Worm (Caenorhabditis elegans) whole organism, L4 larva: ENCODE data around the gene T19B10.2.

Experiments
- D1046.2 ChIP-seq: fragments of 200-800 bp; sonication (Bioruptor generic); IDR thresholded peaks from 2 replicates; pipeline ENCODE4 v1.3.6; 2022; ENCODE audit warnings: missing genetic modification characterization, missing compliant biosample characterization
- F10B5.3 ChIP-seq: sonication (generic microtip); optimal IDR thresholded peaks from 2 replicates; lab custom pipeline; 2016; ENCODE audit warnings: mild to moderate bottlenecking, missing genetic modification characterization, missing compliant biosample characterization
- F37D6.2 ChIP-seq: sonication (generic microtip); optimal IDR thresholded peaks from 2 replicates; lab custom pipeline; 2016; ENCODE audit warnings: mild to moderate bottlenecking, missing genetic modification characterization, missing compliant biosample characterization
- R02D3.7 ChIP-seq: fragments of 150-350 bp; sonication (generic microtip); optimal IDR thresholded peaks from 3 replicates; lab custom pipeline; 2014; ENCODE audit warnings: missing biosample characterization, missing genetic modification characterization
- T26A8.4 ChIP-seq: fragments of 200-800 bp; sonication (Bioruptor generic); IDR thresholded peaks from 2 replicates; pipeline ENCODE4 v1.3.6; 2022; ENCODE audit warnings: missing genetic modification characterization, missing compliant biosample characterization
- Y105C5A.15 ChIP-seq: fragments of 200-800 bp; sonication (Bioruptor generic); IDR thresholded peaks from 2 replicates; pipeline ENCODE4 v1.3.6; 2022; ENCODE audit warnings: missing genetic modification characterization, missing compliant biosample characterization
- aly-2 ChIP-seq: sonication (generic microtip); optimal IDR thresholded peaks from 2 replicates; lab custom pipeline; 2018; ENCODE audit warnings: missing biosample characterization, missing genetic modification characterization
- ama-1 ChIP-seq: fragments of 150-350 bp; optimal IDR thresholded peaks from 2 replicates; lab custom pipeline; 2014; ENCODE audit warnings: inconsistent platforms, mixed read lengths
- ceh-32 ChIP-seq: sonication (generic microtip); optimal IDR thresholded peaks from 2 replicates; lab custom pipeline; 2016; ENCODE audit warnings: mild to moderate bottlenecking, missing genetic modification characterization, missing compliant biosample characterization; ENCODE audit not compliant: poor library complexity
- ceh-44 ChIP-seq: fragments of 200-800 bp; sonication (Bioruptor generic); IDR thresholded peaks from 2 replicates; pipeline ENCODE4 v1.3.6; 2022; ENCODE audit warnings: missing genetic modification reagents, missing genetic modification characterization, missing compliant biosample characterization
- ctbp-1 ChIP-seq: fragments of 200-800 bp; sonication (Bioruptor generic); IDR thresholded peaks from 2 replicates; pipeline ENCODE4 v1.3.6; 2022; ENCODE audit warnings: missing genetic modification reagents, missing genetic modification characterization, missing compliant biosample characterization
- daf-12 ChIP-seq: fragments of 150-350 bp; optimal IDR thresholded peaks from 2 replicates; lab custom pipeline; 2014; ENCODE audit warnings: missing biosample characterization, missing genetic modification reagents, missing genetic modification characterization
- dmd-9 ChIP-seq: fragments of 200-800 bp; sonication (Bioruptor generic); IDR thresholded peaks from 2 replicates; pipeline ENCODE4 v1.3.6; 2022; ENCODE audit warnings: missing genetic modification reagents, missing genetic modification characterization, missing compliant biosample characterization
- egl-27 ChIP-seq: sonication (generic microtip); optimal IDR thresholded peaks from 3 replicates; lab custom pipeline; 2017; ENCODE audit warnings: missing biosample characterization, missing genetic modification reagents, missing genetic modification characterization
- gei-8 ChIP-seq: fragments of 200-800 bp; sonication (Bioruptor generic); optimal IDR thresholded peaks from 2 replicates; lab custom pipeline; 2018; ENCODE audit warnings: mild to moderate bottlenecking, missing genetic modification characterization, missing compliant biosample characterization
- hlh-30 ChIP-seq: sonication (generic microtip); optimal IDR thresholded peaks from 2 replicates; lab custom pipeline; 2017; ENCODE audit warnings: antibody characterized with exemption, mild to moderate bottlenecking, missing genetic modification characterization, missing compliant biosample characterization; ENCODE audit not compliant: insufficient read depth
- hmg-1.1 ChIP-seq: fragments of 200-800 bp; sonication (Bioruptor generic); IDR thresholded peaks from 2 replicates; pipeline ENCODE4 v1.3.6; 2022; ENCODE audit warnings: missing genetic modification reagents, missing genetic modification characterization, missing compliant biosample characterization
- lim-7 ChIP-seq: fragments of 200-800 bp; sonication (Bioruptor generic); IDR thresholded peaks from 2 replicates; pipeline ENCODE4 v1.3.6; 2022; ENCODE audit warnings: missing genetic modification characterization, missing compliant biosample characterization
- lin-29 ChIP-seq: fragments of 200-800 bp; sonication (Bioruptor generic); IDR thresholded peaks from 2 replicates; pipeline ENCODE4 v1.3.6; 2022; ENCODE audit warnings: missing genetic modification reagents, missing genetic modification characterization, missing compliant biosample characterization
- lir-3 ChIP-seq: sonication (generic microtip); optimal IDR thresholded peaks from 2 replicates; lab custom pipeline; 2016; ENCODE audit warnings: mild to moderate bottlenecking, missing genetic modification characterization, missing compliant biosample characterization
- madf-5 ChIP-seq, 2 experiments: fragments of 200-800 bp; sonication (Bioruptor generic); IDR thresholded peaks; 2 replicates each; pipeline ENCODE4 v1.3.6; 2022; ENCODE audit warnings: missing compliant biosample characterization in 2 of 2, missing genetic modification characterization in 2 of 2
- madf-9 ChIP-seq: fragments of 200-800 bp; sonication (Bioruptor generic); conservative IDR thresholded peaks from 2 replicates; pipeline ENCODE4 v1.3.6; 2022; ENCODE audit warnings: missing genetic modification reagents, missing genetic modification characterization, missing compliant biosample characterization
- mdl-1 ChIP-seq, 2 experiments: fragments of 150-350 bp in 1 of 2; sonication (generic microtip) in 1 of 2; optimal IDR thresholded peaks; 2 replicates each; lab custom pipeline; 2014 to 2017; ENCODE audit warnings: missing biosample characterization in 2 of 2, missing genetic modification characterization in 2 of 2
- mdt-29 ChIP-seq: fragments of 200-800 bp; sonication (Bioruptor generic); IDR thresholded peaks from 2 replicates; pipeline ENCODE4 v1.3.6; 2022; ENCODE audit warnings: missing genetic modification reagents, missing genetic modification characterization, missing compliant biosample characterization
- mes-2 ChIP-seq: sonication (generic microtip); optimal IDR thresholded peaks from 2 replicates; lab custom pipeline; 2016; ENCODE audit warnings: missing genotype, mild to moderate bottlenecking, missing genetic modification characterization, missing compliant biosample characterization; ENCODE audit not compliant: poor library complexity, severe bottlenecking
- mxl-2 ChIP-seq: fragments of 200-800 bp; sonication (Bioruptor generic); conservative IDR thresholded peaks from 2 replicates; pipeline ENCODE4 v1.3.6; 2022; ENCODE audit warnings: missing genetic modification reagents, missing genetic modification characterization, missing compliant biosample characterization
- nhr-10 ChIP-seq: fragments of 150-350 bp; optimal IDR thresholded peaks from 2 replicates; lab custom pipeline; 2014; ENCODE audit warnings: missing biosample characterization, missing genetic modification characterization
- nhr-102 ChIP-seq: sonication (generic microtip); optimal IDR thresholded peaks from 2 replicates; lab custom pipeline; 2016; ENCODE audit warnings: mild to moderate bottlenecking, missing genetic modification characterization, moderate library complexity, missing compliant biosample characterization
- nhr-11 ChIP-seq: fragments of 150-350 bp; optimal IDR thresholded peaks from 2 replicates; lab custom pipeline; 2014; ENCODE audit warnings: missing biosample characterization, missing genetic modification characterization
- nhr-111 ChIP-seq: fragments of 200-800 bp; sonication (Bioruptor generic); optimal IDR thresholded peaks from 2 replicates; lab custom pipeline; 2018; ENCODE audit warnings: mild to moderate bottlenecking, missing genetic modification characterization, missing compliant biosample characterization
- nhr-237 ChIP-seq: sonication (generic microtip); optimal IDR thresholded peaks from 2 replicates; lab custom pipeline; 2017; ENCODE audit warnings: missing biosample characterization, missing genetic modification characterization
- nhr-28 ChIP-seq: fragments of 150-350 bp; optimal IDR thresholded peaks from 2 replicates; lab custom pipeline; 2014; ENCODE audit warnings: missing biosample characterization, missing genetic modification characterization
- nhr-42 ChIP-seq: fragments of 200-800 bp; sonication (Bioruptor generic); IDR thresholded peaks from 2 replicates; pipeline ENCODE4 v1.3.6; 2022; ENCODE audit warnings: missing genetic modification characterization, missing compliant biosample characterization
- nhr-48 ChIP-seq: sonication (generic microtip); optimal IDR thresholded peaks from 2 replicates; lab custom pipeline; 2016; ENCODE audit warnings: mild to moderate bottlenecking, missing genetic modification characterization, missing compliant biosample characterization
- nhr-6 ChIP-seq: fragments of 150-350 bp; optimal IDR thresholded peaks from 2 replicates; lab custom pipeline; 2014; ENCODE audit warnings: missing biosample characterization, missing genetic modification characterization
- nhr-76 ChIP-seq: fragments of 150-350 bp; optimal IDR thresholded peaks from 2 replicates; lab custom pipeline; 2014; ENCODE audit warnings: missing biosample characterization, missing genetic modification characterization
- pha-4 ChIP-seq, 2 experiments: fragments of 150-350 bp in 1 of 2; fragments of 200-800 bp in 1 of 2; sonication (Bioruptor generic) in 1 of 2; IDR thresholded peaks in 1 of 2; optimal IDR thresholded peaks in 1 of 2; 2 replicates each; pipeline versions ENCODE4 v1.3.6 to Lab custom; 2014 to 2022; ENCODE audit warnings: missing genetic modification characterization in 2 of 2, missing genetic modification reagents in 2 of 2, missing biosample characterization in 1 of 2, missing compliant biosample characterization in 1 of 2
- pqm-1 ChIP-seq: sonication (generic microtip); optimal IDR thresholded peaks from 2 replicates; lab custom pipeline; 2017; ENCODE audit warnings: missing biosample characterization, missing genetic modification characterization
- rbr-2 ChIP-seq: sonication (generic microtip); optimal IDR thresholded peaks from 2 replicates; lab custom pipeline; 2016; ENCODE audit warnings: missing genotype, missing genetic modification characterization, missing compliant biosample characterization
- saeg-2 ChIP-seq: fragments of 200-800 bp; sonication (Bioruptor generic); IDR thresholded peaks from 2 replicates; pipeline ENCODE4 v1.3.6; 2022; ENCODE audit warnings: missing genetic modification reagents, missing genetic modification characterization, missing compliant biosample characterization
- sdz-12 ChIP-seq: fragments of 200-800 bp; sonication (Bioruptor generic); optimal IDR thresholded peaks from 2 replicates; lab custom pipeline; 2018; ENCODE audit warnings: mild to moderate bottlenecking, missing genetic modification characterization, missing compliant biosample characterization
- set-16 ChIP-seq: fragments of 200-800 bp; sonication (Bioruptor generic); IDR thresholded peaks from 2 replicates; pipeline ENCODE4 v1.3.6; 2022; ENCODE audit warnings: missing genetic modification reagents, missing genetic modification characterization, missing compliant biosample characterization
- skn-1 ChIP-seq: fragments of 150-350 bp; optimal IDR thresholded peaks from 2 replicates; lab custom pipeline; 2014; ENCODE audit warnings: missing biosample characterization, missing genetic modification characterization
- unc-39 ChIP-seq: sonication (generic microtip); optimal IDR thresholded peaks from 2 replicates; lab custom pipeline; 2017; ENCODE audit warnings: missing biosample characterization, missing genetic modification characterization
- unc-62 ChIP-seq, 3 experiments: fragments of 150-350 bp in 1 of 3; sonication (generic microtip); optimal IDR thresholded peaks in 2 of 3; peaks in 1 of 3; 1 replicate in 1 of 3; 2 replicates in 2 of 3; lab custom pipeline; 2014 to 2017; ENCODE audit warnings: missing biosample characterization in 3 of 3, missing genetic modification characterization in 3 of 3, missing genetic modification reagents in 3 of 3, missing genotype in 1 of 3
- zfp-2 ChIP-seq: sonication (generic microtip); optimal IDR thresholded peaks from 2 replicates; lab custom pipeline; 2016; ENCODE audit warnings: mild to moderate bottlenecking, missing genetic modification characterization, missing compliant biosample characterization
- zfp-3 ChIP-seq: fragments of 200-800 bp; sonication (Bioruptor generic); conservative IDR thresholded peaks from 2 replicates; pipeline ENCODE4 v1.3.6; 2022; ENCODE audit warnings: missing genetic modification reagents, missing genetic modification characterization, missing compliant biosample characterization
- ztf-7 ChIP-seq: fragments of 150-350 bp; optimal IDR thresholded peaks from 2 replicates; lab custom pipeline; 2014; ENCODE audit warnings: missing biosample characterization, missing genetic modification characterization

The T19B10.2 gene

ce11 chrV:11177577-11177976 lies 43.5 kb upstream of the T19B10.2 start, which contains the start of gene gpa-1:
TSS of gene gpa-1 (minus strand) at chrV:11177677.
- TF ChIP-seq mdt-29 (no peak), pqm-1 (tag; lab: Kevin White, UChicago) (no peak), hmg-1.1 (GFP tag; lab: Robert Waterston, UW) (no peak), mdl-1 (tag; optimal IDR thresholded peaks at IDR 0.05; lab: Kevin White, UChicago) (no peak), egl-27 (tag; lab: Kevin White, UChicago) (no peak), rbr-2 (tag; lab: Kevin White, UChicago) (no peak), mes-2 (tag; lab: Kevin White, UChicago) (no peak), unc-62 (GFP tag; optimal IDR thresholded peaks at IDR 0.05 in 1 of 2; lab: Kevin White, UChicago) (no peak), unc-62 (tag; optimal IDR thresholded peaks at IDR 0.05; lab: Kevin White, UChicago) (no peak), nhr-76 (tag; lab: Kevin White, UChicago) (no peak), nhr-111 (no peak), D1046.2 (no peak), nhr-48 (tag; lab: Kevin White, UChicago) (no peak), aly-2 (tag; lab: Kevin White, UChicago) (no peak), nhr-11 (no peak), zfp-2 (tag; lab: Kevin White, UChicago) (no peak), lim-7 (no peak), sdz-12 (GFP tag; lab: Kevin White, UChicago) (no peak), gei-8 (GFP tag; lab: Kevin White, UChicago) (no peak), unc-39 (tag; lab: Kevin White, UChicago) (no peak)

ce11 chrV:11180951-11181350 lies 40.2 kb upstream of the T19B10.2 start:
- no peak for TF ChIP-seq zfp-3
- TF ChIP-seq unc-39 (tag; lab: Kevin White, UChicago) = no peak
- TF ChIP-seq nhr-42 (GFP tag; lab: Robert Waterston, UW) = no peak
- no peak for TF ChIP-seq T26A8.4 (GFP tag; lab: Robert Waterston, UW)
- no peak for TF ChIP-seq ceh-32 (tag; lab: Kevin White, UChicago)
- TF ChIP-seq ceh-44 (GFP tag; lab: Robert Waterston, UW) = no peak
- no peak for TF ChIP-seq nhr-102 (tag; lab: Kevin White, UChicago)
- TF ChIP-seq F10B5.3 (tag; lab: Kevin White, UChicago) = no peak
- TF ChIP-seq lin-29 (GFP tag; lab: Robert Waterston, UW) = no peak
- no peak for TF ChIP-seq mxl-2
- no peak for TF ChIP-seq mes-2 (tag; lab: Kevin White, UChicago)
- TF ChIP-seq madf-5 (GFP tag; IDR thresholded peaks at IDR 0.05; lab: Robert Waterston, UW) = no peak
- no peak for TF ChIP-seq nhr-28 (tag; lab: Kevin White, UChicago)
- TF ChIP-seq ztf-7 (tag; lab: Kevin White, UChicago) = no peak
- TF ChIP-seq skn-1 = no peak
- no peak for TF ChIP-seq ctbp-1 (GFP tag; lab: Robert Waterston, UW)
- no peak for TF ChIP-seq nhr-6
- no peak for TF ChIP-seq R02D3.7 (tag; lab: Kevin White, UChicago)
- no peak for TF ChIP-seq nhr-237 (tag; lab: Kevin White, UChicago)
- TF ChIP-seq dmd-9 (GFP tag; lab: Robert Waterston, UW) = no peak

ce11 chrV:11182925-11183324 lies 38.2 kb upstream of the T19B10.2 start, which contains the start of gene cnc-10:
TSS of gene cnc-10 (plus strand) at chrV:11183225.
- no peak for TF ChIP-seq F37D6.2
- TF ChIP-seq saeg-2 (GFP tag; lab: Robert Waterston, UW) = no peak
- no peak for TF ChIP-seq lir-3
- TF ChIP-seq nhr-10 = no peak
- TF ChIP-seq mxl-2 = no peak
- no peak for TF ChIP-seq madf-9 (GFP tag; lab: Robert Waterston, UW)
- TF ChIP-seq egl-27 (tag; lab: Kevin White, UChicago) = no peak
- TF ChIP-seq Y105C5A.15 (GFP tag; lab: Robert Waterston, UW) = no peak
- no peak for TF ChIP-seq set-16 (GFP tag; lab: Robert Waterston, UW)
- TF ChIP-seq pha-4 (GFP tag; IDR thresholded peaks at IDR 0.05; lab: Robert Waterston, UW) = no peak
- no peak for TF ChIP-seq pha-4 (tag; optimal IDR thresholded peaks at IDR 0.05; lab: Kevin White, UChicago)
- no peak for TF ChIP-seq nhr-237 (tag; lab: Kevin White, UChicago)
- TF ChIP-seq unc-62 (GFP tag; optimal IDR thresholded peaks at IDR 0.05 in 1 of 2; lab: Kevin White, UChicago) = no peak
- no peak for TF ChIP-seq unc-62 (tag; optimal IDR thresholded peaks at IDR 0.05; lab: Kevin White, UChicago)
- TF ChIP-seq ama-1 (lab: Kevin White, UChicago) = no peak
- TF ChIP-seq daf-12 = no peak
- TF ChIP-seq hlh-30 (tag; lab: Kevin White, UChicago) = no peak
